Worm (Caenorhabditis elegans) whole organism, L4 larva: ENCODE data around the gene dhrr-1.
A peak's percentile ranks its signal among the peaks of the same experiment; 100 is the strongest.

Experiments
- F49E8.2 ChIP-seq: sonication (generic microtip); optimal IDR thresholded peaks from 2 replicates; lab custom pipeline; 2016; ENCODE audit warnings: missing compliant biosample characterization, mild to moderate bottlenecking, missing genetic modification characterization, borderline replicate concordance
- T20F7.1 ChIP-seq: fragments of 200-800 bp; sonication (Bioruptor generic); optimal IDR thresholded peaks from 2 replicates; lab custom pipeline; 2018; ENCODE audit warnings: mild to moderate bottlenecking, missing genetic modification characterization, missing compliant biosample characterization
- T26A8.4 ChIP-seq: fragments of 200-800 bp; sonication (Bioruptor generic); IDR thresholded peaks from 2 replicates; pipeline ENCODE4 v1.3.6; 2022; ENCODE audit warnings: missing genetic modification characterization, missing compliant biosample characterization
- Y105C5A.15 ChIP-seq: fragments of 200-800 bp; sonication (Bioruptor generic); IDR thresholded peaks from 2 replicates; pipeline ENCODE4 v1.3.6; 2022; ENCODE audit warnings: missing genetic modification characterization, missing compliant biosample characterization
- Y48G9A.11 ChIP-seq: fragments of 200-800 bp; sonication (Bioruptor generic); IDR thresholded peaks from 2 replicates; pipeline ENCODE4 v1.3.6; 2022; ENCODE audit warnings: missing genetic modification reagents, missing genetic modification characterization, missing compliant biosample characterization
- Y5F2A.4 ChIP-seq: fragments of 200-800 bp; sonication (Bioruptor generic); optimal IDR thresholded peaks from 2 replicates; lab custom pipeline; 2018; ENCODE audit warnings: mild to moderate bottlenecking, missing genetic modification characterization, missing compliant biosample characterization
- Y75B8A.6 ChIP-seq: fragments of 200-800 bp; sonication (Bioruptor generic); IDR thresholded peaks from 2 replicates; pipeline ENCODE4 v1.3.6; 2022; ENCODE audit warnings: missing genetic modification reagents, missing genetic modification characterization, missing compliant biosample characterization
- ZK337.2 ChIP-seq: fragments of 200-800 bp; sonication (Bioruptor generic); IDR thresholded peaks from 2 replicates; pipeline ENCODE4 v1.3.6; 2022; ENCODE audit warnings: missing genetic modification reagents, missing genetic modification characterization, missing compliant biosample characterization
- aha-1 ChIP-seq: fragments of 150-350 bp; peaks from one replicate; lab custom pipeline; 2014; ENCODE audit warnings: missing biosample characterization, missing genetic modification characterization
- aly-2 ChIP-seq: sonication (generic microtip); optimal IDR thresholded peaks from 2 replicates; lab custom pipeline; 2018; ENCODE audit warnings: missing biosample characterization, missing genetic modification characterization
- ceh-20 ChIP-seq: fragments of 200-800 bp; sonication (Bioruptor generic); IDR thresholded peaks from 2 replicates; pipeline ENCODE4 v1.3.6; 2022; ENCODE audit warnings: missing genetic modification reagents, missing genetic modification characterization, missing compliant biosample characterization
- ceh-44 ChIP-seq: fragments of 200-800 bp; sonication (Bioruptor generic); IDR thresholded peaks from 2 replicates; pipeline ENCODE4 v1.3.6; 2022; ENCODE audit warnings: missing genetic modification reagents, missing genetic modification characterization, missing compliant biosample characterization
- ctbp-1 ChIP-seq: fragments of 200-800 bp; sonication (Bioruptor generic); IDR thresholded peaks from 2 replicates; pipeline ENCODE4 v1.3.6; 2022; ENCODE audit warnings: missing genetic modification reagents, missing genetic modification characterization, missing compliant biosample characterization
- dmd-6 ChIP-seq: fragments of 200-800 bp; sonication (Bioruptor generic); IDR thresholded peaks from 2 replicates; pipeline ENCODE4 v1.3.6; 2022; ENCODE audit warnings: missing genetic modification reagents, missing genetic modification characterization, missing compliant biosample characterization
- dmd-9 ChIP-seq: fragments of 200-800 bp; sonication (Bioruptor generic); IDR thresholded peaks from 2 replicates; pipeline ENCODE4 v1.3.6; 2022; ENCODE audit warnings: missing genetic modification reagents, missing genetic modification characterization, missing compliant biosample characterization
- duxl-1 ChIP-seq: sonication (generic microtip); optimal IDR thresholded peaks from 2 replicates; lab custom pipeline; 2016; ENCODE audit warnings: mild to moderate bottlenecking, missing genetic modification characterization, moderate library complexity, missing compliant biosample characterization; ENCODE audit not compliant: poor library complexity
- dve-1 ChIP-seq: sonication (generic microtip); optimal IDR thresholded peaks from 2 replicates; lab custom pipeline; 2017; ENCODE audit warnings: antibody characterized with exemption, mild to moderate bottlenecking, missing genetic modification characterization, missing compliant biosample characterization; ENCODE audit not compliant: insufficient read depth
- gei-8 ChIP-seq: fragments of 200-800 bp; sonication (Bioruptor generic); optimal IDR thresholded peaks from 2 replicates; lab custom pipeline; 2018; ENCODE audit warnings: mild to moderate bottlenecking, missing genetic modification characterization, missing compliant biosample characterization
- hlh-11 ChIP-seq: fragments of 200-800 bp; sonication (Bioruptor generic); optimal IDR thresholded peaks from 2 replicates; lab custom pipeline; 2018; ENCODE audit warnings: mild to moderate bottlenecking, missing genetic modification characterization, missing compliant biosample characterization
- hlh-30 ChIP-seq: sonication (generic microtip); optimal IDR thresholded peaks from 2 replicates; lab custom pipeline; 2017; ENCODE audit warnings: antibody characterized with exemption, mild to moderate bottlenecking, missing genetic modification characterization, missing compliant biosample characterization; ENCODE audit not compliant: insufficient read depth
- hmg-1.1 ChIP-seq: fragments of 200-800 bp; sonication (Bioruptor generic); IDR thresholded peaks from 2 replicates; pipeline ENCODE4 v1.3.6; 2022; ENCODE audit warnings: missing genetic modification reagents, missing genetic modification characterization, missing compliant biosample characterization
- jun-1 ChIP-seq: fragments of 150-350 bp; optimal IDR thresholded peaks from 2 replicates; lab custom pipeline; 2014; ENCODE audit warnings: missing biosample characterization, missing genetic modification reagents, missing genetic modification characterization
- lim-7 ChIP-seq: fragments of 200-800 bp; sonication (Bioruptor generic); IDR thresholded peaks from 2 replicates; pipeline ENCODE4 v1.3.6; 2022; ENCODE audit warnings: missing genetic modification characterization, missing compliant biosample characterization
- lin-39 ChIP-seq: fragments of 150-350 bp; optimal IDR thresholded peaks from 2 replicates; lab custom pipeline; 2014; ENCODE audit warnings: missing biosample characterization, missing genetic modification reagents, missing genetic modification characterization
- lsy-2 ChIP-seq, 2 experiments: fragments of 150-350 bp in 1 of 2; sonication (generic microtip) in 1 of 2; optimal IDR thresholded peaks; 2 replicates each; lab custom pipeline; 2014 to 2017; ENCODE audit warnings: missing biosample characterization in 2 of 2, missing genetic modification characterization in 2 of 2
- madf-9 ChIP-seq: fragments of 200-800 bp; sonication (Bioruptor generic); conservative IDR thresholded peaks from 2 replicates; pipeline ENCODE4 v1.3.6; 2022; ENCODE audit warnings: missing genetic modification reagents, missing genetic modification characterization, missing compliant biosample characterization
- mdt-29 ChIP-seq: fragments of 200-800 bp; sonication (Bioruptor generic); IDR thresholded peaks from 2 replicates; pipeline ENCODE4 v1.3.6; 2022; ENCODE audit warnings: missing genetic modification reagents, missing genetic modification characterization, missing compliant biosample characterization
- mep-1 ChIP-seq: fragments of 150-350 bp; sonication (generic microtip); optimal IDR thresholded peaks from 3 replicates; lab custom pipeline; 2014; ENCODE audit warnings: missing biosample characterization, missing genetic modification characterization
- mes-2 ChIP-seq: sonication (generic microtip); optimal IDR thresholded peaks from 2 replicates; lab custom pipeline; 2016; ENCODE audit warnings: missing genotype, mild to moderate bottlenecking, missing genetic modification characterization, missing compliant biosample characterization; ENCODE audit not compliant: poor library complexity, severe bottlenecking
- nhr-25 ChIP-seq: sonication (generic microtip); optimal IDR thresholded peaks from 2 replicates; lab custom pipeline; 2017; ENCODE audit warnings: missing genetic modification characterization, mild to moderate bottlenecking, missing compliant biosample characterization, antibody characterized with exemption, moderate library complexity, borderline replicate concordance; ENCODE audit not compliant: insufficient read depth
- saeg-2 ChIP-seq: fragments of 200-800 bp; sonication (Bioruptor generic); IDR thresholded peaks from 2 replicates; pipeline ENCODE4 v1.3.6; 2022; ENCODE audit warnings: missing genetic modification reagents, missing genetic modification characterization, missing compliant biosample characterization
- set-16 ChIP-seq: fragments of 200-800 bp; sonication (Bioruptor generic); IDR thresholded peaks from 2 replicates; pipeline ENCODE4 v1.3.6; 2022; ENCODE audit warnings: missing genetic modification reagents, missing genetic modification characterization, missing compliant biosample characterization
- snpc-1.2 ChIP-seq: fragments of 200-800 bp; sonication (Bioruptor generic); IDR thresholded peaks from 2 replicates; pipeline ENCODE4 v1.3.6; 2022; ENCODE audit warnings: missing genetic modification reagents, missing genetic modification characterization, missing compliant biosample characterization
- snpc-4 ChIP-seq: fragments of 150-350 bp; optimal IDR thresholded peaks from 2 replicates; lab custom pipeline; 2014; ENCODE audit warnings: missing biosample characterization, missing genetic modification characterization
- spr-3 ChIP-seq: fragments of 200-800 bp; sonication (Bioruptor generic); optimal IDR thresholded peaks from 2 replicates; lab custom pipeline; 2018; ENCODE audit warnings: mild to moderate bottlenecking, missing genetic modification characterization, missing compliant biosample characterization
- tag-97 ChIP-seq: fragments of 200-800 bp; sonication (Bioruptor generic); IDR thresholded peaks from 2 replicates; pipeline ENCODE4 v1.3.6; 2022; ENCODE audit warnings: missing genetic modification characterization, missing compliant biosample characterization
- tra-1 ChIP-seq: fragments of 200-800 bp; sonication (Bioruptor generic); IDR thresholded peaks from 2 replicates; pipeline ENCODE4 v1.3.6; 2022; ENCODE audit warnings: missing genetic modification reagents, missing genetic modification characterization, missing compliant biosample characterization
- unc-62 ChIP-seq, 3 experiments: fragments of 150-350 bp in 1 of 3; sonication (generic microtip); optimal IDR thresholded peaks in 2 of 3; peaks in 1 of 3; 1 replicate in 1 of 3; 2 replicates in 2 of 3; lab custom pipeline; 2014 to 2017; ENCODE audit warnings: missing biosample characterization in 3 of 3, missing genetic modification characterization in 3 of 3, missing genetic modification reagents in 3 of 3, missing genotype in 1 of 3
- vab-7 ChIP-seq: fragments of 200-800 bp; sonication (Bioruptor generic); IDR thresholded peaks from 2 replicates; pipeline ENCODE4 v1.3.6; 2022; ENCODE audit warnings: missing genetic modification reagents, missing genetic modification characterization, missing compliant biosample characterization
- zag-1 ChIP-seq: fragments of 150-350 bp; optimal IDR thresholded peaks from 2 replicates; lab custom pipeline; 2014; ENCODE audit warnings: missing biosample characterization, missing genetic modification characterization
- zip-2 ChIP-seq: fragments of 150-350 bp; optimal IDR thresholded peaks from 2 replicates; lab custom pipeline; 2014; ENCODE audit warnings: missing biosample characterization, missing genetic modification characterization
- ztf-11 ChIP-seq: fragments of 150-350 bp; optimal IDR thresholded peaks from 2 replicates; lab custom pipeline; 2014; ENCODE audit warnings: missing biosample characterization, missing genetic modification characterization

The dhrr-1 gene

DNA sequence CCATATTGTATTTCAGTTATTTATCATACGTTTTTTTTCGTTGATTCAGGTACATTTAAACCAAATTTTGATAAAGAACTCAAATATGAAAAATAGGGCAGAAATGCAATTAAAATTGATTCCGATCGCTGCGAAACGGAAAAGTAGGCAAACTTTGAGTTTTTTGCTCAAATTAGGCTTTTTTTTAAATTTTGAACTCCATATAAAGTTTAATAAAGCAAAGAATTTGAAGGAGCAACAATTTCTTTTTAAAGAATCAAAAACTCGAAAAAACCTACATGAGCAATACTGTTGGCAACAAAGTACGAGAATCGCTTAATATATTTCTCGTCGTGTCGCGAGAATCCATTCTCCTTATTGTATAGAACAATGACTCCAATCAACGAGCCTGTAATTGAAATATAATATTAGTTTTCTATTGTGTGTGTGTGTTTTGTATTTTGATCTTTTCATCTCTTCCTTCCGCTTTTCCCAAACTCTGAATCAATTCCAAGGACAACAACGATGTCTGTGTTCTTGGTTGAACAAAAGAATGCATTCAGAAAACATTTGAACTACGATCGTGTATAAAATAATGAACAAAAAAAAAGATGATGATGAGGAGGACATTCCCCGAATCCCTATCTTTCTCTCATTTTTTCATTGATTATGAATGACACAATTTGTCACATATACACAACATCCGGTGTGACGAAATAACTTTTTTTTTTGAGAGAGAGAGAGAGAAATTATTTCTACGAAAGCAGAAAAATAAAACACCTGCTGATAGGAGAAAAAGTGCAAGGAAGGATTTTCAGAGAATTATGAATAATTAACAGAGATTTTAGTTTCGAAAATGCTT is 34.3 kb downstream of the dhrr-1 start:
- TF ChIP-seq hlh-30 (tag; lab: Kevin White, UChicago) (peak; percentile 29), duxl-1 (tag; lab: Kevin White, UChicago) (peak; percentile 23), mdt-29 (GFP tag; lab: Robert Waterston, UW) (0 out of 2 replicates have a peak, but pooled peaks have one; percentile 36), Y75B8A.6 (GFP tag; lab: Robert Waterston, UW) (0 out of 2 replicates have a peak, but pooled peaks have one; percentile 2), nhr-25 (tag; lab: Kevin White, UChicago) (no peak), saeg-2 (peak; percentile 53; the same call in 1 of the 2 replicates), spr-3 (peak; percentile 19), tra-1 (GFP tag; lab: Robert Waterston, UW) (no peak), dmd-6 (GFP tag; lab: Robert Waterston, UW) (0 out of 2 replicates have a peak, but pooled peaks have one; percentile 26), aha-1 (peak; percentile 58), hlh-11 (peak; percentile 29), hmg-1.1 (GFP tag; lab: Robert Waterston, UW) (0 out of 2 replicates have a peak, but pooled peaks have one; percentile 35), unc-62 (GFP tag; optimal IDR thresholded peaks at IDR 0.05 in 1 of 2; lab: Kevin White, UChicago) (peak in 1 of 2 experiments; percentile 82), unc-62 (tag; optimal IDR thresholded peaks at IDR 0.05; lab: Kevin White, UChicago) (no peak), ceh-20 (0 out of 2 replicates have a peak, but pooled peaks have one; percentile 28), Y105C5A.15 (GFP tag; lab: Robert Waterston, UW) (no peak), lim-7 (GFP tag; lab: Robert Waterston, UW) (0 out of 2 replicates have a peak, but pooled peaks have one; percentile 5), dmd-9 (peak; percentile 27; the same call in 1 of the 2 replicates), aly-2 (tag; lab: Kevin White, UChicago) (no peak), T26A8.4 (no peak), lsy-2 (tag; optimal IDR thresholded peaks at IDR 0.05; lab: Kevin White, UChicago) (peak in 1 of 2 experiments; percentile 32), dve-1 (tag; lab: Kevin White, UChicago) (peak; percentile 32)

- TF ChIP-seq unc-62 (GFP tag; optimal IDR thresholded peaks at IDR 0.05 in 1 of 2; lab: Kevin White, UChicago) (peak in 1 of 2 experiments; percentile 91), unc-62 (tag; optimal IDR thresholded peaks at IDR 0.05; lab: Kevin White, UChicago) (no peak), aha-1 (peak; percentile 84), madf-9 (no peak)
Measured at ce11 chrIII:8980892-8981291, 36.4 kb downstream of the dhrr-1 start.

DNA sequence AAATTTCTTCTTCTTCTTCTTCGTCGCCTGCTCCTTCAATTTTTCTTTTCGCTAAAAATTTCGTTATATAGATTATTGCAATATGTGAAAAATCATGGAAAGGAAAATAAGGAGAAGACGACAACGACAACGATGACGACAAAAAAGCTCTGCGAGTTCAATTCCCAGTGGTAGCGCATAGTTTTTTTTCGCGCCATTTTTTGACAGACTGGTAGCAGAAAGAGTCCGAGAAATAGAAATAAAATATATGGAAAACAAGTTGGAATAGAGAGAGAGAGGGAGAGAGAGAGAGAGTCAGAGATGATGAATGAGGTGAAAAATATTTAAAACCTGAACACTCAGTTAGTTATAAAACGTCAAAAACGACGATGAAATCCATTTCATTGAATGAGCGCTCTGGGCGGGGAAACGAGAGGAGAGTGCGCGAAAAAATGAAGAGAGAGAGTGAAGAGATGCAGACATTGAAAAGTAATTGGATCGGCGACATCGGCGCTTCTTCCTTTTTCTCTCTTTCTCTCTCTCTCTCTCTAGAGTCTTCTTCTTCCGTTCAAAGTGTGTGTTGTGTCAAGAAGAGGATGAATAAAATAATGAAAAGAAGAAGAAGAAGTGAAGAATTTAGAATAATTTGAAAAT is 37.5 kb downstream of the dhrr-1 start, which contains the start of gene pde-2:
TSS of gene pde-2 (minus strand) at position 51 of the 633 bp plus-strand sequence.
- TF ChIP-seq zag-1 (tag; lab: Kevin White, UChicago) (no peak), gei-8 (GFP tag; lab: Kevin White, UChicago) (no peak), mes-2 (peak; percentile 41), madf-9 (no peak), jun-1 (tag; lab: Kevin White, UChicago) (no peak), T20F7.1 (no peak), lin-39 (tag; lab: Kevin White, UChicago) (no peak), Y5F2A.4 (no peak), ctbp-1 (peak; percentile 76), ZK337.2 (GFP tag; lab: Robert Waterston, UW) (no peak), set-16 (GFP tag; lab: Robert Waterston, UW) (peak; percentile 39), dmd-9 (no peak), F49E8.2 (tag; lab: Kevin White, UChicago) (no peak), snpc-1.2 (GFP tag; lab: Robert Waterston, UW) (no peak), ceh-20 (no peak), saeg-2 (no peak), tra-1 (GFP tag; lab: Robert Waterston, UW) (no peak), snpc-4 (tag; lab: Kevin White, UChicago) (no peak), ztf-11 (tag; lab: Kevin White, UChicago) (no peak), Y75B8A.6 (GFP tag; lab: Robert Waterston, UW) (no peak), mdt-29 (GFP tag; lab: Robert Waterston, UW) (no peak), ceh-44 (GFP tag; lab: Robert Waterston, UW) (no peak), mep-1 (tag; lab: Kevin White, UChicago) (peak; percentile 62), Y48G9A.11 (GFP tag; lab: Robert Waterston, UW) (no peak), vab-7 (no peak), zip-2 (tag; lab: Kevin White, UChicago) (no peak), tag-97 (GFP tag; lab: Robert Waterston, UW) (no peak)
